Worm (Caenorhabditis elegans) whole organism, midembryonic: Measurements from ENCODE around the gene C25A8.5.

Source experiments
- cog-1 ChIP-seq: sonication (generic microtip); optimal IDR thresholded peaks from 2 replicates; lab custom pipeline; 2016; ENCODE audit warnings: missing genetic modification characterization, missing compliant biosample characterization
- flt-1 ChIP-seq: fragments of 200-800 bp; sonication (Bioruptor generic); IDR thresholded peaks from 2 replicates; pipeline ENCODE4 v1.3.6; 2022; ENCODE audit warnings: missing genetic modification characterization, missing compliant biosample characterization
- med-1 ChIP-seq: sonication (generic microtip); optimal IDR thresholded peaks from 2 replicates; lab custom pipeline; 2017; ENCODE audit warnings: missing genetic modification characterization, mild to moderate bottlenecking, missing compliant biosample characterization, antibody characterized with exemption, missing genetic modification reagents; ENCODE audit not compliant: insufficient read depth
- tab-1 ChIP-seq: fragments of 200-800 bp; sonication (Bioruptor generic); IDR thresholded peaks from 2 replicates; pipeline ENCODE4 v1.3.6; 2022; ENCODE audit warnings: missing genetic modification characterization, missing compliant biosample characterization

DNA sequence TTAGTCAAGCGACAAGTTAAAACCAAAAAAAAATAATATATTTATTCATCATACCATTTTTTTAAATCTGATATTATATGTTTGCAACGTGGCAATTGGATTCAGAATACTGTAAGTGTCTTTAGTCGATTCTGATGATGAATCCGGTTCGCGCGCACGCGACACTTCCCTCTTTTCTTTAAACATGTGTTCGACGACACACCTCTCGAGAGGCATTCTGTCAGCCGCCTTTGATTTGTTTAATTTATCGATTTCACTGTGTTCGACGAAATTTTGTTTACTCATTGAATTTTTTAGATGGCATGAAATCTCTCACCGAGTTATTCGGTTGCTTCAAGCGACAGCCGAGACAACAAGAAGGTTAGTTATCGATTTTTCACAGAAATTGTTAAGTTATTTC lies 12.4 kb downstream of the C25A8.5 start, which contains the start of gene trxr-1:
- no peak for TF ChIP-seq flt-1 (GFP tag; lab: Robert Waterston, UW)
- TF ChIP-seq med-1 (GFP tag; lab: Kevin White, UChicago), result no peak
- no peak for TF ChIP-seq tab-1 (GFP tag; lab: Robert Waterston, UW)
- no peak for TF ChIP-seq cog-1 (tag; lab: Kevin White, UChicago)
